Fruit fly (Drosophila melanogaster) whole organism, pupa: ENCODE measurements around the gene CG11911.

Experiments used
- CG10348 ChIP-seq: fragments of 200-800 bp; sonication (Bioruptor generic); IDR thresholded peaks from 2 replicates; pipeline ENCODE4 v1.3.6; 2022; ENCODE audit warnings: missing biosample characterization, missing genetic modification characterization
- CG12605 ChIP-seq: fragments of 200-800 bp; sonication (Bioruptor generic); IDR thresholded peaks from 2 replicates; pipeline ENCODE4 v1.3.6; 2022; ENCODE audit warnings: missing biosample characterization, missing genetic modification characterization
- CG13204 ChIP-seq: fragments of 200-800 bp; sonication (Bioruptor generic); optimal IDR thresholded peaks from 2 replicates; lab custom pipeline; 2018; ENCODE audit warnings: missing biosample characterization, mild to moderate bottlenecking, missing genetic modification characterization, moderate library complexity
- CG14655 ChIP-seq: fragments of 200-800 bp; sonication (Bioruptor generic); optimal IDR thresholded peaks from 3 replicates; lab custom pipeline; 2017; ENCODE audit warnings: mild to moderate bottlenecking, missing biosample characterization, missing genetic modification reagents, missing genetic modification characterization
- CG15710 ChIP-seq: fragments of 200-800 bp; sonication (Bioruptor generic); optimal IDR thresholded peaks from 2 replicates; lab custom pipeline; 2018; ENCODE audit warnings: missing biosample characterization, mild to moderate bottlenecking, missing genetic modification characterization, moderate library complexity
- CG17806 ChIP-seq: fragments of 200-800 bp; sonication (Bioruptor generic); optimal IDR thresholded peaks from 2 replicates; lab custom pipeline; 2018; ENCODE audit warnings: missing biosample characterization, mild to moderate bottlenecking, missing genetic modification characterization, moderate library complexity
- CG32121 ChIP-seq: fragments of 200-800 bp; sonication (Bioruptor generic); IDR thresholded peaks from 2 replicates; pipeline ENCODE4 v1.3.6; 2022; ENCODE audit warnings: missing biosample characterization, missing genetic modification characterization
- CG34367 ChIP-seq: fragments of 200-800 bp; sonication (Bioruptor generic); optimal IDR thresholded peaks from 2 replicates; lab custom pipeline; 2018; ENCODE audit warnings: missing biosample characterization, mild to moderate bottlenecking, missing genetic modification characterization
- CG4496 ChIP-seq: fragments of 200-800 bp; sonication (Bioruptor generic); IDR thresholded peaks from 3 replicates; pipeline ENCODE4 v1.3.6; 2022; ENCODE audit warnings: missing biosample characterization, missing genetic modification characterization
- CG8159 ChIP-seq: fragments of 200-800 bp; sonication (Bioruptor generic); optimal IDR thresholded peaks from 3 replicates; lab custom pipeline; 2018; ENCODE audit warnings: missing biosample characterization, mild to moderate bottlenecking, missing genetic modification characterization, moderate library complexity
- CG8301 ChIP-seq: fragments of 200-800 bp; sonication (Bioruptor generic); optimal IDR thresholded peaks from 2 replicates; lab custom pipeline; 2018; ENCODE audit warnings: missing biosample characterization, mild to moderate bottlenecking, missing genetic modification characterization
- CG9948 ChIP-seq: fragments of 200-800 bp; sonication (Bioruptor generic); optimal IDR thresholded peaks from 2 replicates; lab custom pipeline; 2018; ENCODE audit warnings: missing biosample characterization, mild to moderate bottlenecking, missing genetic modification characterization, moderate library complexity
- D1 ChIP-seq: fragments of 200-800 bp; sonication (Bioruptor generic); optimal IDR thresholded peaks from 2 replicates; lab custom pipeline; 2018; ENCODE audit warnings: missing biosample characterization, mild to moderate bottlenecking, missing genetic modification characterization, moderate library complexity
- EcR ChIP-seq: fragments of 200-800 bp; sonication (Bioruptor generic); optimal IDR thresholded peaks from 3 replicates; lab custom pipeline; 2019; ENCODE audit warnings: missing biosample characterization, missing genetic modification characterization, mild to moderate bottlenecking, moderate library complexity, missing genetic modification reagents
- Ets98B ChIP-seq: fragments of 200-800 bp; sonication (Bioruptor generic); IDR thresholded peaks from 2 replicates; pipeline ENCODE4 v1.3.6; 2022; ENCODE audit warnings: missing biosample characterization, missing genetic modification characterization
- Pif1A ChIP-seq: fragments of 200-800 bp; sonication (Bioruptor generic); optimal IDR thresholded peaks from 3 replicates; lab custom pipeline; 2016; ENCODE audit warnings: missing biosample characterization, missing genetic modification characterization
- Pif1B ChIP-seq: fragments of 200-800 bp; sonication (Bioruptor generic); optimal IDR thresholded peaks from 3 replicates; lab custom pipeline; 2016; ENCODE audit warnings: missing biosample characterization, missing genetic modification characterization
- Snoo ChIP-seq: fragments of 200-800 bp; sonication (Bioruptor generic); optimal IDR thresholded peaks from 3 replicates; lab custom pipeline; 2017; ENCODE audit warnings: missing biosample characterization, mild to moderate bottlenecking, missing genetic modification characterization, inconsistent platforms
- fd96Ca ChIP-seq: fragments of 200-800 bp; sonication (Bioruptor generic); IDR thresholded peaks from 3 replicates; pipeline ENCODE4 v1.3.6; 2022; ENCODE audit warnings: missing biosample characterization, missing genetic modification characterization
- gl ChIP-seq: fragments of 200-800 bp; sonication (Bioruptor generic); optimal IDR thresholded peaks from 2 replicates; lab custom pipeline; 2018; ENCODE audit warnings: missing biosample characterization, mild to moderate bottlenecking, missing genetic modification characterization
- rn ChIP-seq: fragments of 200-800 bp; sonication (Bioruptor generic); IDR thresholded peaks from 2 replicates; pipeline ENCODE4 v1.3.6; 2022; ENCODE audit warnings: missing biosample characterization, missing genetic modification characterization

The CG11911 gene

DNA sequence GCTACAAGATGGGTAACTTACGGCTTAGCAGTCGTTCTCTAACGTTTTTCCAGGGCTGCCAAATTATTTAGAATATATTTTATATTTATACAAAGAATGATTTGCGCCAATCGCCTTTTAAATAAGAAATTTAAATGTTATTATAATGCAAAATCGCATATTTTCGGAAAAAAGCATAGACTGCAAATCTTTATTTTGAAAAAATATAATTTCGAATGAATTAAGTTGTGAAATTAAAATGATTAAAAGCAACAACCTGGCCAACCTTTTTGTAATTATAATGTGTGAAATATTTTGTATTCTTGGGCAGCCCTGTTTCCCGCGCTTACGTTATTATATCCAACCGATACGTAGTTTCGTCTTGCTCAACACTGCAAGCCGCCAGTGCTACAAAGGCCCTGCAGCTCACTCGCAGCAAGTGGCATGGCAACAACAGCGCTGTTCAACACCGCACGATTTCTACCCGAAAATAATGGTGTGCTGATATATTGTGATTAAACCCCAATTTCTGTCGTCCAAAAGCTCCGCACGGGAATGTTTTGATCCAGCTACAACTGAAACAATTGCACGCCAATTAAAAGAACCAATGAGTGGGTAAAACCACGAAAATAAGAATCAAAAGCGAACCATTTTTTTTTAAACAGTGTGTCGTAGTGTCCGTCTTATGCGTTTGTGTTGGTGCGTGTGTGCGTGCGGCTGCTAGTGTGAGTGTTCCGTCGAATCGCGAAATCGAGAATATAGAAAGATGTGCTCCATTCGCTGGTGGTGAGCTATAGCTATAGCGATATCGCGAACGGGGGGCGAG lies 23.4 kb downstream of the CG11911 start, which contains the start of gene Pi3K21B:
Pi3K21B (plus strand) TSS at position 401 of the 805 bp plus-strand sequence.
- TF ChIP-seq Pif1B (peak; percentile 53), CG10348 (GFP tag; lab: Robert Waterston, UW) (peak; percentile 79), rn (GFP tag; lab: Robert Waterston, UW) (peak; percentile 48; the same call in 1 of the 2 replicates), Ets98B (peak; percentile 73), Snoo (tag; lab: Kevin White, UChicago) (peak; percentile 89), CG4496 (GFP tag; lab: Robert Waterston, UW) (peak; percentile 85), CG14655 (GFP tag; lab: Kevin White, UChicago) (no peak), CG32121 (GFP tag; lab: Robert Waterston, UW) (peak; percentile 67; the same call in 1 of the 2 replicates), CG8159 (peak; percentile 87), CG8301 (tag; lab: Kevin White, UChicago) (peak; percentile 71), D1 (no peak), CG17806 (tag; lab: Kevin White, UChicago) (peak; percentile 75), fd96Ca (GFP tag; lab: Robert Waterston, UW) (peak; percentile 54; the same call in 1 of the 3 replicates), CG15710 (tag; lab: Kevin White, UChicago) (peak; percentile 90), CG9948 (tag; lab: Kevin White, UChicago) (peak; percentile 83), Pif1A (GFP tag; lab: Kevin White, UChicago) (peak; percentile 83), gl (no peak), CG12605 (GFP tag; lab: Robert Waterston, UW) (peak; percentile 63), CG13204 (GFP tag; lab: Kevin White, UChicago) (no peak), EcR (GFP tag; lab: Kevin White, UChicago) (no peak), CG34367 (tag; lab: Kevin White, UChicago) (peak; percentile 80)

DNA sequence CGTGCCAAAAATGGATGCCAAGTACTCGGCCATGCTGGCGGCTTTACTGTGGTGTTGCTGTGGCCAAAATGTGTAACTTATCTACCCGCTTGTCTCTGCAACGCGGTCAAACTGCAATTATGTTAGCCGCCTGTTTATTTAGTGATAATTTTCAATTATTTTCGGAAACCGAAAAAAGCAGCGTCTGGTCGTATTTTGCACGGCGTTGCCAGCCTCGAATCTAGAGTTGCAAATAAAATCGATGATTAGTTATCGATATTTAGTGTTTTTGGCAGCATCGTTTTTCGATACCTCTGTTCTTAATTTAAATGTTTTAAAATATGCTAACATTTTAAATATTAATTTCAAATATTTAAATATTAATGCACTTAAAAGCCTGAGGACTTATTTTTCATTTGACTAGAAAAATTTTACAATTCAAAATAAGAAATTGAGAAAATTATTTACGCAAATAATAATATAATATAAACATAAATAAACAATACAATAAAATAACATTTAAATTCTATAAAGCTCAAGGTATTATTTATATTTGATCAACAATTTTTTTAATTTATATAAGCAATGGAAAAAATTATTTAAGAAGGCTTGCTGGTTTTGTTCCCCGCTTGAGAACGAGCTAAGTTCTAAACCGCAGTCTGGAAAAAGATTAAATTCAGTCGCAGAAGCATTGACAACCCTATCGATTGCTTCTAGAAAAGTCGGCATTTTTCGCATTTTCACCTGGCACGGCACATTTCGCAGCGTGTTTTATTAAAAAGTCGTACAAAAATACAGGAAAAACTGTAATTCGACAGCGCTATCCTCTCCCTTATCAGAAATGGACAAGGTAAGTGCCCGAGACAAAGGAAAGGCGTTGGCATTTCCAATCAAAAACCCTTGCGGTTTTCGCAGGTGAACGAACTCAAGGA lies 26.3 kb downstream of the CG11911 start, which contains the start of the genes U2af38 and Stip1:
U2af38 (minus strand) TSS at position 230 of the 911 bp plus-strand sequence.
Stip1 (plus strand) TSS at position 671 of the 911 bp plus-strand sequence.
- TF ChIP-seq CG15710 (tag; lab: Kevin White, UChicago): no peak
- TF ChIP-seq fd96Ca (GFP tag; lab: Robert Waterston, UW): no peak
- TF ChIP-seq EcR (GFP tag; lab: Kevin White, UChicago): peak; percentile 99
- TF ChIP-seq rn (GFP tag; lab: Robert Waterston, UW): no peak

dm6 chr2L:292301-292700 lies 28.7 kb downstream of the CG11911 start, which contains the start of gene CG11562:
Gene CG11562 (plus strand): TSS chr2L:292419.
- TF ChIP-seq CG32121 (GFP tag; lab: Robert Waterston, UW) (no peak), CG14655 (GFP tag; lab: Kevin White, UChicago) (no peak), Ets98B (no peak; the same call in 1 of the 2 replicates), CG34367 (tag; lab: Kevin White, UChicago) (no peak), Snoo (tag; lab: Kevin White, UChicago) (no peak), CG4496 (GFP tag; lab: Robert Waterston, UW) (no peak), fd96Ca (GFP tag; lab: Robert Waterston, UW) (no peak), CG9948 (tag; lab: Kevin White, UChicago) (no peak), CG10348 (GFP tag; lab: Robert Waterston, UW) (no peak), rn (GFP tag; lab: Robert Waterston, UW) (no peak), CG17806 (tag; lab: Kevin White, UChicago) (no peak)

DNA sequence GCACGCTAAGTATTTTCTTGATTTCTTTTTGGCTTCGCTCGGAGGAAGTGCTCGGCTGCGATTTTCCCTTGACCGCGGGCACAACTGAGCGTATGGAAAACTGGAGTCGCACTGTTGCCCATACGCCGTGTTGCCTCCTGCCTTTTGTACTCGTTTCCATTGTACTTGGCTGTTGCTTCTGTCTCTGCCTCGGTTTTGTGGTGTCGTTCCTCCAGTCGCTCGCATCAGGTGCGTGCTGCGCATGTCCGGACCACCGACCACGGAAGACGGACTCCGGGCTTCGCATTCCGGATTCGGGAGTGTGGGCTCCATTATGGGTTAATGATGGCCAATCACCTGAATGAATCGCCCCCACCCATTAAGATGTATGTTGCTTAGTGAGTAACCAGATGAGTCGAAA lies 29.4 kb downstream of the CG11911 start, which contains the start of gene CG3625:
CG3625 (minus strand) TSS at position 139 of the 400 bp plus-strand sequence.
- TF ChIP-seq CG15710 (tag; lab: Kevin White, UChicago) (no peak), EcR (GFP tag; lab: Kevin White, UChicago) (no peak), CG8301 (tag; lab: Kevin White, UChicago) (no peak), CG4496 (GFP tag; lab: Robert Waterston, UW) (0 out of 3 replicates have a peak, but pooled peaks have one; percentile 25), D1 (no peak), fd96Ca (GFP tag; lab: Robert Waterston, UW) (0 out of 3 replicates have a peak, but pooled peaks have one; percentile 7)

DNA sequence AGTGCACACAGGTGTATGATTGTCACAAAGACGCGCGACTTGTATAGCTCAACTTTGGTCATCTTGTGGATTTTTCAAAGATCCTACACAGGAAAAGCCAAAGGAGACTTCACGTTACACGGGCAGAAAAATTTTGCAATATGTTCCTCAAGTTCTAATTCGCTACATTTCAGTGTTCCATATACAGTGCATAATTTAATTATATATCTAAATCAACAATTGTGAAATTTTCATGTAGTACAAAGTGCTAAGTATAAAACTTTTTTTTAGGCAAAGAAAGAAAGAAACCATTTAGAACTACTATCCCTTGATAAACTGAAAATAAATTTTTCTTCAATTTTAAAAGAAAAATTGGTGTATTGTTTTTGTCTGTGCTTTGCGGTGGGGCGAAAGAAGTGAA lies 30.1 kb downstream of the CG11911 start:
- TF ChIP-seq CG17806 (tag; lab: Kevin White, UChicago) (no peak), CG15710 (tag; lab: Kevin White, UChicago) (no peak), CG4496 (GFP tag; lab: Robert Waterston, UW) (no peak), rn (GFP tag; lab: Robert Waterston, UW) (no peak), D1 (no peak), CG34367 (tag; lab: Kevin White, UChicago) (no peak), Snoo (tag; lab: Kevin White, UChicago) (no peak), CG8301 (tag; lab: Kevin White, UChicago) (no peak), CG10348 (GFP tag; lab: Robert Waterston, UW) (no peak), CG12605 (GFP tag; lab: Robert Waterston, UW) (no peak), Pif1A (GFP tag; lab: Kevin White, UChicago) (no peak), CG13204 (GFP tag; lab: Kevin White, UChicago) (no peak), gl (no peak), Ets98B (no peak), CG8159 (no peak), CG14655 (GFP tag; lab: Kevin White, UChicago) (no peak), fd96Ca (GFP tag; lab: Robert Waterston, UW) (no peak)
